Worm (Caenorhabditis elegans) whole organism, L4 larva: ENCODE measurements around the gene fbxa-157.
"Not testable (repeated sequence)": the region's sequence is repeated elsewhere in the genome, so short reads cannot be mapped to it uniquely, and the experiment has no call there.

Source experiments
- D1046.2 ChIP-seq: fragments of 200-800 bp; sonication (Bioruptor generic); IDR thresholded peaks from 2 replicates; pipeline ENCODE4 v1.3.6; 2022; ENCODE audit warnings: missing genetic modification characterization, missing compliant biosample characterization
- F37D6.2 ChIP-seq: sonication (generic microtip); optimal IDR thresholded peaks from 2 replicates; lab custom pipeline; 2016; ENCODE audit warnings: mild to moderate bottlenecking, missing genetic modification characterization, missing compliant biosample characterization
- F49E8.2 ChIP-seq: sonication (generic microtip); optimal IDR thresholded peaks from 2 replicates; lab custom pipeline; 2016; ENCODE audit warnings: missing compliant biosample characterization, mild to moderate bottlenecking, missing genetic modification characterization, borderline replicate concordance
- Y105C5A.15 ChIP-seq: fragments of 200-800 bp; sonication (Bioruptor generic); IDR thresholded peaks from 2 replicates; pipeline ENCODE4 v1.3.6; 2022; ENCODE audit warnings: missing genetic modification characterization, missing compliant biosample characterization
- aha-1 ChIP-seq: fragments of 150-350 bp; peaks from one replicate; lab custom pipeline; 2014; ENCODE audit warnings: missing biosample characterization, missing genetic modification characterization
- aly-2 ChIP-seq: sonication (generic microtip); optimal IDR thresholded peaks from 2 replicates; lab custom pipeline; 2018; ENCODE audit warnings: missing biosample characterization, missing genetic modification characterization
- attf-4 ChIP-seq: sonication (generic microtip); optimal IDR thresholded peaks from 3 replicates; lab custom pipeline; 2017; ENCODE audit warnings: missing biosample characterization, missing genetic modification characterization
- ceh-28 ChIP-seq: fragments of 150-350 bp; optimal IDR thresholded peaks from 2 replicates; lab custom pipeline; 2014; ENCODE audit warnings: missing biosample characterization, missing genetic modification reagents, missing genetic modification characterization
- ceh-44 ChIP-seq: fragments of 200-800 bp; sonication (Bioruptor generic); IDR thresholded peaks from 2 replicates; pipeline ENCODE4 v1.3.6; 2022; ENCODE audit warnings: missing genetic modification reagents, missing genetic modification characterization, missing compliant biosample characterization
- cey-2 ChIP-seq: sonication (generic microtip); optimal IDR thresholded peaks from 3 replicates; lab custom pipeline; 2017; ENCODE audit warnings: missing genetic modification characterization, mild to moderate bottlenecking, missing compliant biosample characterization, antibody characterized with exemption, borderline replicate concordance; ENCODE audit not compliant: insufficient read depth
- daf-12 ChIP-seq: fragments of 150-350 bp; optimal IDR thresholded peaks from 2 replicates; lab custom pipeline; 2014; ENCODE audit warnings: missing biosample characterization, missing genetic modification reagents, missing genetic modification characterization
- daf-8 ChIP-seq: fragments of 200-800 bp; sonication (Bioruptor generic); IDR thresholded peaks from 2 replicates; pipeline ENCODE4 v1.3.6; 2022; ENCODE audit warnings: missing genetic modification characterization, missing compliant biosample characterization
- dmd-8 ChIP-seq: fragments of 200-800 bp; sonication (Bioruptor generic); IDR thresholded peaks from 2 replicates; pipeline ENCODE4 v1.3.6; 2022; ENCODE audit warnings: missing genetic modification characterization, missing compliant biosample characterization
- dmd-9 ChIP-seq: fragments of 200-800 bp; sonication (Bioruptor generic); IDR thresholded peaks from 2 replicates; pipeline ENCODE4 v1.3.6; 2022; ENCODE audit warnings: missing genetic modification reagents, missing genetic modification characterization, missing compliant biosample characterization
- dpl-1 ChIP-seq: fragments of 150-350 bp; optimal IDR thresholded peaks from 2 replicates; lab custom pipeline; 2014; ENCODE audit warnings: missing biosample characterization, missing genetic modification reagents, missing genetic modification characterization
- duxl-1 ChIP-seq: sonication (generic microtip); optimal IDR thresholded peaks from 2 replicates; lab custom pipeline; 2016; ENCODE audit warnings: mild to moderate bottlenecking, missing genetic modification characterization, moderate library complexity, missing compliant biosample characterization; ENCODE audit not compliant: poor library complexity
- dve-1 ChIP-seq: sonication (generic microtip); optimal IDR thresholded peaks from 2 replicates; lab custom pipeline; 2017; ENCODE audit warnings: antibody characterized with exemption, mild to moderate bottlenecking, missing genetic modification characterization, missing compliant biosample characterization; ENCODE audit not compliant: insufficient read depth
- egl-43 ChIP-seq: fragments of 200-800 bp; sonication (Bioruptor generic); IDR thresholded peaks from 2 replicates; pipeline ENCODE4 v1.3.6; 2022; ENCODE audit warnings: missing genetic modification reagents, missing genetic modification characterization, missing compliant biosample characterization
- hif-1 ChIP-seq, 2 experiments: sonication (generic microtip); optimal IDR thresholded peaks; 2 replicates each; lab custom pipeline; 2016 to 2017; ENCODE audit warnings: missing compliant biosample characterization in 2 of 2, missing genetic modification characterization in 2 of 2, missing genetic modification reagents in 2 of 2, missing genotype in 2 of 2, mild to moderate bottlenecking in 1 of 2
- hlh-11 ChIP-seq: fragments of 200-800 bp; sonication (Bioruptor generic); optimal IDR thresholded peaks from 2 replicates; lab custom pipeline; 2018; ENCODE audit warnings: mild to moderate bottlenecking, missing genetic modification characterization, missing compliant biosample characterization
- lim-7 ChIP-seq: fragments of 200-800 bp; sonication (Bioruptor generic); IDR thresholded peaks from 2 replicates; pipeline ENCODE4 v1.3.6; 2022; ENCODE audit warnings: missing genetic modification characterization, missing compliant biosample characterization
- lin-29 ChIP-seq: fragments of 200-800 bp; sonication (Bioruptor generic); IDR thresholded peaks from 2 replicates; pipeline ENCODE4 v1.3.6; 2022; ENCODE audit warnings: missing genetic modification reagents, missing genetic modification characterization, missing compliant biosample characterization
- lin-38 ChIP-seq: fragments of 200-800 bp; sonication (Bioruptor generic); IDR thresholded peaks from 2 replicates; pipeline ENCODE4 v1.3.6; 2022; ENCODE audit warnings: missing genetic modification reagents, missing genetic modification characterization, missing compliant biosample characterization
- lsy-2 ChIP-seq, 2 experiments: fragments of 150-350 bp in 1 of 2; sonication (generic microtip) in 1 of 2; optimal IDR thresholded peaks; 2 replicates each; lab custom pipeline; 2014 to 2017; ENCODE audit warnings: missing biosample characterization in 2 of 2, missing genetic modification characterization in 2 of 2
- madf-9 ChIP-seq: fragments of 200-800 bp; sonication (Bioruptor generic); conservative IDR thresholded peaks from 2 replicates; pipeline ENCODE4 v1.3.6; 2022; ENCODE audit warnings: missing genetic modification reagents, missing genetic modification characterization, missing compliant biosample characterization
- mdl-1 ChIP-seq, 2 experiments: fragments of 150-350 bp in 1 of 2; sonication (generic microtip) in 1 of 2; optimal IDR thresholded peaks; 2 replicates each; lab custom pipeline; 2014 to 2017; ENCODE audit warnings: missing biosample characterization in 2 of 2, missing genetic modification characterization in 2 of 2
- nhr-11 ChIP-seq: fragments of 150-350 bp; optimal IDR thresholded peaks from 2 replicates; lab custom pipeline; 2014; ENCODE audit warnings: missing biosample characterization, missing genetic modification characterization
- nhr-28 ChIP-seq: fragments of 150-350 bp; optimal IDR thresholded peaks from 2 replicates; lab custom pipeline; 2014; ENCODE audit warnings: missing biosample characterization, missing genetic modification characterization
- nhr-41 ChIP-seq: fragments of 200-800 bp; sonication (Bioruptor generic); IDR thresholded peaks from 2 replicates; pipeline ENCODE4 v1.3.6; 2022; ENCODE audit warnings: missing genetic modification reagents, missing genetic modification characterization, missing compliant biosample characterization
- nhr-42 ChIP-seq: fragments of 200-800 bp; sonication (Bioruptor generic); IDR thresholded peaks from 2 replicates; pipeline ENCODE4 v1.3.6; 2022; ENCODE audit warnings: missing genetic modification characterization, missing compliant biosample characterization
- nhr-48 ChIP-seq: sonication (generic microtip); optimal IDR thresholded peaks from 2 replicates; lab custom pipeline; 2016; ENCODE audit warnings: mild to moderate bottlenecking, missing genetic modification characterization, missing compliant biosample characterization
- nhr-76 ChIP-seq: fragments of 150-350 bp; optimal IDR thresholded peaks from 2 replicates; lab custom pipeline; 2014; ENCODE audit warnings: missing biosample characterization, missing genetic modification characterization
- nhr-77 ChIP-seq: fragments of 150-350 bp; optimal IDR thresholded peaks from 2 replicates; lab custom pipeline; 2014; ENCODE audit warnings: missing biosample characterization, missing genetic modification characterization
- spr-1 ChIP-seq: sonication (generic microtip); optimal IDR thresholded peaks from 2 replicates; lab custom pipeline; 2016; ENCODE audit warnings: mild to moderate bottlenecking, missing genetic modification characterization, missing compliant biosample characterization
- tag-97 ChIP-seq: fragments of 200-800 bp; sonication (Bioruptor generic); IDR thresholded peaks from 2 replicates; pipeline ENCODE4 v1.3.6; 2022; ENCODE audit warnings: missing genetic modification characterization, missing compliant biosample characterization
- zfp-3 ChIP-seq: fragments of 200-800 bp; sonication (Bioruptor generic); conservative IDR thresholded peaks from 2 replicates; pipeline ENCODE4 v1.3.6; 2022; ENCODE audit warnings: missing genetic modification reagents, missing genetic modification characterization, missing compliant biosample characterization
- ztf-11 ChIP-seq: fragments of 150-350 bp; optimal IDR thresholded peaks from 2 replicates; lab custom pipeline; 2014; ENCODE audit warnings: missing biosample characterization, missing genetic modification characterization

fbxa-157 gene

ce11 chrV:17857901-17858300, 41.7 kb upstream of the fbxa-157 start (continued):
- TF ChIP-seq Y105C5A.15 (no peak), zfp-3 (GFP tag; lab: Robert Waterston, UW) (no peak), nhr-11 (tag; lab: Kevin White, UChicago) (peak; percentile 88), spr-1 (tag; lab: Kevin White, UChicago) (peak; percentile 73), lim-7 (GFP tag; lab: Robert Waterston, UW) (no peak), F37D6.2 (tag; lab: Kevin White, UChicago) (peak; percentile 52), hif-1 (tag; optimal IDR thresholded peaks at IDR 0.05; lab: Kevin White, UChicago) (peak; percentile 49 to 93), dmd-9 (GFP tag; lab: Robert Waterston, UW) (0 out of 2 replicates have a peak, but pooled peaks have one; percentile 47), daf-12 (no peak), aly-2 (no peak), lin-29 (GFP tag; lab: Robert Waterston, UW) (no peak), nhr-77 (tag; lab: Kevin White, UChicago) (peak; percentile 42), nhr-41 (GFP tag; lab: Robert Waterston, UW) (no peak), cey-2 (tag; lab: Kevin White, UChicago) (no peak), daf-8 (GFP tag; lab: Robert Waterston, UW) (no peak), ceh-28 (tag; lab: Kevin White, UChicago) (no peak)

- TF ChIP-seq nhr-42 (GFP tag; lab: Robert Waterston, UW) (no peak), madf-9 (GFP tag; lab: Robert Waterston, UW) (no peak), dve-1 (tag; lab: Kevin White, UChicago) (no peak), dmd-8 (GFP tag; lab: Robert Waterston, UW) (no peak), F49E8.2 (tag; lab: Kevin White, UChicago) (no peak), duxl-1 (tag; lab: Kevin White, UChicago) (no peak), nhr-76 (no peak), daf-12 (no peak), nhr-28 (tag; lab: Kevin White, UChicago) (no peak), daf-8 (GFP tag; lab: Robert Waterston, UW) (no peak), mdl-1 (tag; optimal IDR thresholded peaks at IDR 0.05; lab: Kevin White, UChicago) (no peak), hlh-11 (tag; lab: Kevin White, UChicago) (no peak), aha-1 (tag; lab: Kevin White, UChicago) (no peak), spr-1 (tag; lab: Kevin White, UChicago) (no peak)
These were observed 40.5 kb upstream of the fbxa-157 start for ce11 chrV:17859065-17859464.

ce11 chrV:17859519-17859918, 40.1 kb upstream of the fbxa-157 start:
- TF ChIP-seq F49E8.2 (tag; lab: Kevin White, UChicago) (peak; percentile 31), F37D6.2 (tag; lab: Kevin White, UChicago) (no peak)
- TF ChIP-seq, all 104 proteins: peak for 1

- TF ChIP-seq lin-29 (GFP tag; lab: Robert Waterston, UW); nhr-48 (tag; lab: Kevin White, UChicago); D1046.2 (GFP tag; lab: Robert Waterston, UW): not testable (repeated sequence)
These were observed 34.3 kb upstream of the fbxa-157 start, which contains the start of gene Y59A8A.8 for ce11 chrV:17865309-17865708. Y59A8A.8 (plus strand) TSS chrV:17865609.

- no peak for TF ChIP-seq egl-43 (GFP tag; lab: Robert Waterston, UW)
- TF ChIP-seq aha-1 (tag; lab: Kevin White, UChicago) = no peak
- TF ChIP-seq ceh-44 (GFP tag; lab: Robert Waterston, UW) = no peak
- no peak for TF ChIP-seq nhr-77 (tag; lab: Kevin White, UChicago)
- TF ChIP-seq lin-38 = peak; percentile 92
- no peak for TF ChIP-seq attf-4 (tag; lab: Kevin White, UChicago)
- no peak for TF ChIP-seq ztf-11 (tag; lab: Kevin White, UChicago)
- TF ChIP-seq dpl-1 (GFP tag; lab: Kevin White, UChicago) = peak; percentile 8
- peak in 1 of 2 experiments; percentile 47 for TF ChIP-seq lsy-2 (tag; optimal IDR thresholded peaks at IDR 0.05; lab: Kevin White, UChicago)
- no peak for TF ChIP-seq tag-97
These were observed 29.0 kb upstream of the fbxa-157 start, which contains the start of gene csn-1 for ce11 chrV:17870569-17870968. csn-1 (minus strand) TSS chrV:17870651.
